Fruit fly (Drosophila melanogaster) whole organism, embryonic: ENCODE measurements around the gene spn-B.

Source experiments
- Abd-B ChIP-seq: fragments of 200-800 bp; sonication (Bioruptor generic); optimal IDR thresholded peaks from 2 replicates; lab custom pipeline; 2018; ENCODE audit warnings: missing biosample characterization, mild to moderate bottlenecking, missing genetic modification characterization, moderate library complexity
- Ada2b ChIP-seq: fragments of 200-800 bp; sonication (Bioruptor generic); IDR thresholded peaks from 2 replicates; pipeline ENCODE4 v1.3.6; 2022; ENCODE audit warnings: missing biosample characterization, missing genetic modification characterization
- Antp ChIP-seq: fragments of 200-800 bp; sonication (Bioruptor generic); optimal IDR thresholded peaks from 3 replicates; lab custom pipeline; 2016; ENCODE audit warnings: missing biosample characterization, missing genetic modification characterization
- Atf6 ChIP-seq: fragments of 200-800 bp; sonication (Bioruptor generic); IDR thresholded peaks from 2 replicates; pipeline ENCODE4 v1.3.6; 2022; ENCODE audit warnings: missing biosample characterization, missing genetic modification characterization
- Awh ChIP-seq: fragments of 200-800 bp; sonication (Bioruptor generic); IDR thresholded peaks from 2 replicates; pipeline ENCODE4, ENCODE4 v1.3.6; 2022; ENCODE audit warnings: missing biosample characterization, missing genetic modification characterization
- CG11695 ChIP-seq: fragments of 200-800 bp; sonication (Bioruptor generic); IDR thresholded peaks from 3 replicates; pipeline ENCODE4 v1.3.6; 2022; ENCODE audit warnings: missing biosample characterization, missing genetic modification characterization
- CG1529 ChIP-seq: fragments of 200-800 bp; sonication (Bioruptor generic); optimal IDR thresholded peaks from 3 replicates; lab custom pipeline; 2018; ENCODE audit warnings: missing biosample characterization, missing genetic modification characterization
- CG1647 ChIP-seq: fragments of 200-800 bp; sonication (Bioruptor generic); optimal IDR thresholded peaks from 3 replicates; lab custom pipeline; 2016; ENCODE audit warnings: missing biosample characterization, missing genetic modification characterization
- CG17361 ChIP-seq: fragments of 200-800 bp; sonication (Bioruptor generic); IDR thresholded peaks from 3 replicates; pipeline ENCODE4 v1.3.6; 2022; ENCODE audit warnings: missing biosample characterization, missing genetic modification characterization
- CG1792 ChIP-seq: fragments of 200-800 bp; sonication (Bioruptor generic); optimal IDR thresholded peaks from 2 replicates; lab custom pipeline; 2016; ENCODE audit warnings: missing biosample characterization, missing genetic modification characterization
- CG2875 ChIP-seq: fragments of 200-800 bp; sonication (Bioruptor generic); optimal IDR thresholded peaks from 2 replicates; lab custom pipeline; 2017; ENCODE audit warnings: missing biosample characterization, mild to moderate bottlenecking, missing genetic modification characterization, missing genetic modification reagents
- CG31441 ChIP-seq: fragments of 200-800 bp; sonication (Bioruptor generic); IDR thresholded peaks from 2 replicates; pipeline ENCODE4 v1.3.6; 2022; ENCODE audit warnings: missing biosample characterization, missing genetic modification characterization
- CG32767 ChIP-seq: fragments of 200-800 bp; sonication (Bioruptor generic); IDR thresholded peaks from 2 replicates; pipeline ENCODE4 v1.3.6; 2022; ENCODE audit warnings: missing biosample characterization, missing genetic modification characterization
- CG4404 ChIP-seq: fragments of 200-800 bp; sonication (Bioruptor generic); IDR thresholded peaks from 2 replicates; pipeline ENCODE4 v1.3.6; 2022; ENCODE audit warnings: missing biosample characterization, missing genetic modification characterization
- CG4820 ChIP-seq: fragments of 200-800 bp; sonication (Bioruptor generic); optimal IDR thresholded peaks from 3 replicates; lab custom pipeline; 2016; ENCODE audit warnings: missing biosample characterization, missing genetic modification characterization
- CG6175 ChIP-seq: fragments of 200-800 bp; sonication (Bioruptor generic); IDR thresholded peaks from 3 replicates; pipeline ENCODE4 v1.3.6; 2022; ENCODE audit warnings: missing biosample characterization, missing genetic modification characterization
- CG6254 ChIP-seq: fragments of 200-800 bp; sonication (Bioruptor generic); optimal IDR thresholded peaks from 3 replicates; lab custom pipeline; 2017; ENCODE audit warnings: mild to moderate bottlenecking, missing biosample characterization, missing genetic modification reagents, missing genetic modification characterization
- CG6765 ChIP-seq: fragments of 200-800 bp; sonication (Bioruptor generic); optimal IDR thresholded peaks from 3 replicates; lab custom pipeline; 2017; ENCODE audit warnings: missing biosample characterization, mild to moderate bottlenecking, missing genetic modification characterization
- CG7839 ChIP-seq: fragments of 200-800 bp; sonication (Bioruptor generic); optimal IDR thresholded peaks from 3 replicates; lab custom pipeline; 2018; ENCODE audit warnings: missing biosample characterization, mild to moderate bottlenecking, missing genetic modification characterization, moderate library complexity
- CG8388 ChIP-seq: fragments of 200-800 bp; sonication (Bioruptor generic); optimal IDR thresholded peaks from 2 replicates; lab custom pipeline; 2019; ENCODE audit warnings: missing biosample characterization, mild to moderate bottlenecking, missing genetic modification characterization, moderate library complexity
- D19B ChIP-seq: fragments of 200-800 bp; sonication (Bioruptor generic); optimal IDR thresholded peaks from 2 replicates; lab custom pipeline; 2017; ENCODE audit warnings: missing biosample characterization, mild to moderate bottlenecking, missing genetic modification characterization
- Dad ChIP-seq: fragments of 200-800 bp; sonication (Bioruptor generic); optimal IDR thresholded peaks from 3 replicates; lab custom pipeline; 2016; ENCODE audit warnings: missing biosample characterization, missing genetic modification characterization
- Dll ChIP-seq: fragments of 200-800 bp; sonication (Bioruptor generic); IDR thresholded peaks from 4 replicates; pipeline ENCODE4 v1.3.6; 2022; ENCODE audit warnings: missing biosample characterization, missing genetic modification characterization; ENCODE audit not compliant: partially characterized antibody
- Drgx ChIP-seq: fragments of 200-800 bp; sonication (Bioruptor generic); IDR thresholded peaks from 2 replicates; pipeline ENCODE4 v1.3.6; 2022; ENCODE audit warnings: missing biosample characterization, missing genetic modification characterization
- Eip74EF ChIP-seq, 2 experiments: fragments of 200-800 bp in 1 of 2; fragments of >200 bp in 1 of 2; sonication (Bioruptor generic) in 1 of 2; optimal IDR thresholded peaks; 2 replicates each; lab custom pipeline; 2017 to 2019; ENCODE audit warnings: missing biosample characterization in 2 of 2, missing genetic modification characterization in 2 of 2, mild to moderate bottlenecking in 1 of 2, moderate library complexity in 1 of 2
- HLH3B ChIP-seq: fragments of 200-800 bp; sonication (Bioruptor generic); IDR thresholded peaks from 2 replicates; pipeline ENCODE4 v1.3.6; 2022; ENCODE audit warnings: missing biosample characterization, missing genetic modification characterization
- Hand ChIP-seq: fragments of 200-800 bp; sonication (Bioruptor generic); optimal IDR thresholded peaks from 2 replicates; lab custom pipeline; 2017; ENCODE audit warnings: mild to moderate bottlenecking, missing biosample characterization, missing genetic modification reagents, missing genetic modification characterization
- Hsf ChIP-seq: fragments of 200-800 bp; sonication (Bioruptor generic); optimal IDR thresholded peaks from 3 replicates; lab custom pipeline; 2016; ENCODE audit warnings: missing biosample characterization, missing genetic modification characterization
- NFAT ChIP-seq: fragments of 200-800 bp; sonication (Bioruptor generic); IDR thresholded peaks from 2 replicates; pipeline ENCODE4 v1.3.6; 2022; ENCODE audit warnings: missing biosample characterization, missing genetic modification characterization
- NK7.1 ChIP-seq: fragments of 200-800 bp; sonication (Bioruptor generic); optimal IDR thresholded peaks from 3 replicates; lab custom pipeline; 2016; ENCODE audit warnings: missing biosample characterization, missing genetic modification characterization
- Sry-δ ChIP-seq: fragments of 200-800 bp; sonication (Bioruptor generic); optimal IDR thresholded peaks from 2 replicates; lab custom pipeline; 2016; ENCODE audit warnings: missing biosample characterization, missing genetic modification characterization
- Ssrp ChIP-seq: fragments of 200-800 bp; sonication (Bioruptor generic); optimal IDR thresholded peaks from 2 replicates; lab custom pipeline; 2018; ENCODE audit warnings: missing biosample characterization, mild to moderate bottlenecking, missing genetic modification characterization, moderate library complexity
- ara ChIP-seq: fragments of 200-800 bp; sonication (Bioruptor generic); IDR thresholded peaks from 2 replicates; pipeline ENCODE4 v1.3.6; 2022; ENCODE audit warnings: missing biosample characterization, missing genetic modification characterization
- bab2 ChIP-seq: fragments of 200-800 bp; sonication (Bioruptor generic); optimal IDR thresholded peaks from 2 replicates; lab custom pipeline; 2016; ENCODE audit warnings: missing biosample characterization, missing genetic modification characterization
- bowl ChIP-seq: fragments of 200-800 bp; sonication (Bioruptor generic); IDR thresholded peaks from 2 replicates; pipeline ENCODE4 v1.3.6; 2022; ENCODE audit warnings: missing biosample characterization, missing genetic modification characterization
- cg ChIP-seq: fragments of 200-800 bp; sonication (Bioruptor generic); optimal IDR thresholded peaks from 3 replicates; lab custom pipeline; 2019; ENCODE audit warnings: missing biosample characterization, mild to moderate bottlenecking, missing genetic modification characterization, moderate library complexity
- chn ChIP-seq: fragments of 200-800 bp; sonication (Bioruptor generic); optimal IDR thresholded peaks from 2 replicates; lab custom pipeline; 2016; ENCODE audit warnings: missing biosample characterization, missing genetic modification characterization
- croc ChIP-seq: fragments of 200-800 bp; sonication (Bioruptor generic); conservative IDR thresholded peaks from 3 replicates; pipeline ENCODE4 v1.3.6; 2022; ENCODE audit warnings: missing biosample characterization, missing genetic modification characterization
- dysf ChIP-seq: fragments of 200-800 bp; sonication (Bioruptor generic); IDR thresholded peaks from 3 replicates; pipeline ENCODE4 v1.3.6; 2022; ENCODE audit warnings: missing biosample characterization, missing genetic modification characterization
- ftz-f1 ChIP-seq: fragments of 200-800 bp; sonication (Bioruptor generic); optimal IDR thresholded peaks from 2 replicates; lab custom pipeline; 2016; ENCODE audit warnings: missing biosample characterization, missing genetic modification characterization
- hkb ChIP-seq, 2 experiments: fragments of 200-800 bp in 1 of 2; fragments of >200 bp in 1 of 2; sonication (Bioruptor generic) in 1 of 2; IDR thresholded peaks in 1 of 2; optimal IDR thresholded peaks in 1 of 2; 2 replicates each; pipeline versions ENCODE4 v1.3.6 to Lab custom; 2017 to 2022; ENCODE audit warnings: missing biosample characterization in 1 of 2, missing genetic modification characterization in 1 of 2
- hth ChIP-seq: fragments of >200 bp; optimal IDR thresholded peaks from 2 replicates; lab custom pipeline; 2017; ENCODE audit warnings: inconsistent platforms
- ind ChIP-seq: fragments of 200-800 bp; sonication (Bioruptor generic); optimal IDR thresholded peaks from 3 replicates; lab custom pipeline; 2016; ENCODE audit warnings: missing biosample characterization, missing genetic modification characterization
- jigr1 ChIP-seq: fragments of 200-800 bp; sonication (Bioruptor generic); IDR thresholded peaks from 3 replicates; pipeline ENCODE4 v1.3.6; 2022; ENCODE audit warnings: missing biosample characterization, missing genetic modification characterization
- nerfin-2 ChIP-seq: fragments of 200-800 bp; sonication (Bioruptor generic); IDR thresholded peaks from 2 replicates; pipeline ENCODE4 v1.3.6; 2022; ENCODE audit warnings: missing biosample characterization, missing genetic modification characterization; ENCODE audit not compliant: partially characterized antibody
- nom ChIP-seq: fragments of 200-800 bp; sonication (Bioruptor generic); optimal IDR thresholded peaks from 2 replicates; lab custom pipeline; 2017; ENCODE audit warnings: missing biosample characterization, missing genetic modification characterization, mild to moderate bottlenecking, moderate library complexity, missing genetic modification reagents
- pho ChIP-seq: fragments of 200-800 bp; sonication (Bioruptor generic); optimal IDR thresholded peaks from 2 replicates; lab custom pipeline; 2016; ENCODE audit warnings: missing biosample characterization, missing genetic modification characterization
- pita ChIP-seq: fragments of 200-800 bp; sonication (Bioruptor generic); optimal IDR thresholded peaks from 2 replicates; lab custom pipeline; 2017; ENCODE audit warnings: missing biosample characterization, mild to moderate bottlenecking, missing genetic modification characterization
- sens ChIP-seq: fragments of 200-800 bp; sonication (Bioruptor generic); peaks from one replicate; lab custom pipeline; 2016; ENCODE audit warnings: missing biosample characterization, missing genetic modification characterization
- slp2 ChIP-seq: fragments of 200-800 bp; sonication (Bioruptor generic); optimal IDR thresholded peaks from 2 replicates; lab custom pipeline; 2016; ENCODE audit warnings: missing biosample characterization, missing genetic modification characterization
- sr ChIP-seq: fragments of 200-800 bp; sonication (Bioruptor generic); IDR thresholded peaks from 3 replicates; pipeline ENCODE4 v1.3.6; 2022; ENCODE audit warnings: missing biosample characterization, missing genetic modification characterization

spn-B gene

dm6 chr3R:14353733-14354152, 25.9 kb downstream of the spn-B start (continued):
- TF ChIP-seq croc (peak; percentile 62; the same call in 1 of the 3 replicates), bab2 (GFP tag; lab: Kevin White, UChicago) (no peak), CG6254 (GFP tag; lab: Kevin White, UChicago) (peak; percentile 62), Eip74EF (GFP tag; optimal IDR thresholded peaks at IDR 0.05; lab: Kevin White, UChicago) (peak in 1 of 2 experiments; percentile 21), CG31441 (GFP tag; lab: Robert Waterston, UW) (peak; percentile 88), chn (GFP tag; lab: Kevin White, UChicago) (no peak), HLH3B (GFP tag; lab: Robert Waterston, UW) (peak; percentile 62), bowl (GFP tag; lab: Robert Waterston, UW) (no peak), CG6175 (no peak), Drgx (GFP tag; lab: Robert Waterston, UW) (peak; percentile 86), hth (lab: Kevin White, UChicago) (no peak), Sry-δ (GFP tag; lab: Kevin White, UChicago) (no peak), sr (GFP tag; lab: Robert Waterston, UW) (no peak), Ssrp (tag; lab: Kevin White, UChicago) (peak; percentile 65), slp2 (GFP tag; lab: Kevin White, UChicago) (no peak), D19B (GFP tag; lab: Kevin White, UChicago) (peak; percentile 45), nerfin-2 (GFP tag; lab: Robert Waterston, UW) (no peak), CG8388 (GFP tag; lab: Kevin White, UChicago) (peak; percentile 72), NK7.1 (GFP tag; lab: Kevin White, UChicago) (no peak), CG7839 (tag; lab: Kevin White, UChicago) (peak; percentile 83), pita (GFP tag; lab: Kevin White, UChicago) (no peak), cg (GFP tag; lab: Kevin White, UChicago) (no peak), Atf6 (GFP tag; lab: Robert Waterston, UW) (peak; percentile 61), Ada2b (GFP tag; lab: Robert Waterston, UW) (no peak; the same call in none of the 2 replicates), CG1529 (peak; percentile 41), Antp (GFP tag; lab: Kevin White, UChicago) (no peak), ftz-f1 (GFP tag; lab: Kevin White, UChicago) (no peak), Awh (GFP tag; lab: Robert Waterston, UW) (peak; percentile 39; the same call in 1 of the 2 replicates), CG17361 (GFP tag; lab: Robert Waterston, UW) (peak; percentile 89), Dad (no peak), Dll (GFP tag; lab: Robert Waterston, UW) (no peak), hkb (optimal IDR thresholded peaks at IDR 0.05; lab: Kevin White, UChicago) (no peak), hkb (GFP tag; IDR thresholded peaks at IDR 0.05; lab: Robert Waterston, UW) (peak; percentile 77), CG11695 (GFP tag; lab: Robert Waterston, UW) (peak; percentile 76), CG1792 (GFP tag; lab: Kevin White, UChicago) (no peak), CG4820 (peak; percentile 62), Hsf (peak; percentile 4), ind (peak; percentile 72), jigr1 (GFP tag; lab: Robert Waterston, UW) (0 out of 3 replicates have a peak, but pooled peaks have one; percentile 28), CG2875 (peak; percentile 25), pho (GFP tag; lab: Kevin White, UChicago) (no peak), CG4404 (peak; percentile 47), nom (GFP tag; lab: Kevin White, UChicago) (peak; percentile 87), sens (GFP tag; lab: Kevin White, UChicago) (peak; percentile 67), CG1647 (GFP tag; lab: Kevin White, UChicago) (no peak), Abd-B (GFP tag; lab: Kevin White, UChicago) (peak; percentile 49), CG32767 (GFP tag; lab: Robert Waterston, UW) (no peak), NFAT (GFP tag; lab: Robert Waterston, UW) (no peak), CG6765 (GFP tag; lab: Kevin White, UChicago) (peak; percentile 71), ara (GFP tag; lab: Robert Waterston, UW) (0 out of 2 replicates have a peak, but pooled peaks have one; percentile 35), dysf (GFP tag; lab: Robert Waterston, UW) (peak; percentile 81; the same call in 2 of the 3 replicates), Hand (GFP tag; lab: Kevin White, UChicago) (no peak)
